Fruit fly (Drosophila melanogaster) whole organism, embryonic: ENCODE measurements around the gene smg.

Experiments
- Ada2b ChIP-seq: fragments of 200-800 bp; sonication (Bioruptor generic); IDR thresholded peaks from 2 replicates; pipeline ENCODE4 v1.3.6; 2022; ENCODE audit warnings: missing biosample characterization, missing genetic modification characterization
- BEAF-32 ChIP-seq: fragments of 200-800 bp; sonication (Bioruptor generic); optimal IDR thresholded peaks from 3 replicates; lab custom pipeline; 2017; ENCODE audit warnings: missing biosample characterization, missing genetic modification characterization, mild to moderate bottlenecking, moderate library complexity, missing genetic modification reagents
- CG11247 ChIP-seq: fragments of 200-800 bp; sonication (Bioruptor generic); IDR thresholded peaks from 2 replicates; pipeline ENCODE4 v1.3.6; 2022; ENCODE audit warnings: missing biosample characterization, missing genetic modification characterization
- CG11504 ChIP-seq: fragments of 200-800 bp; sonication (Bioruptor generic); optimal IDR thresholded peaks from 3 replicates; lab custom pipeline; 2019; ENCODE audit warnings: missing biosample characterization, mild to moderate bottlenecking, missing genetic modification characterization, moderate library complexity
- CG12155 ChIP-seq: fragments of 200-800 bp; sonication (Bioruptor generic); optimal IDR thresholded peaks from 3 replicates; lab custom pipeline; 2016; ENCODE audit warnings: missing biosample characterization, missing genetic modification characterization
- CG12391 ChIP-seq: fragments of 200-800 bp; sonication (Bioruptor generic); optimal IDR thresholded peaks from 3 replicates; lab custom pipeline; 2018; ENCODE audit warnings: missing biosample characterization, mild to moderate bottlenecking, missing genetic modification characterization, moderate library complexity
- CG13296 ChIP-seq: fragments of 200-800 bp; sonication (Bioruptor generic); optimal IDR thresholded peaks from 3 replicates; lab custom pipeline; 2018; ENCODE audit warnings: missing biosample characterization, mild to moderate bottlenecking, missing genetic modification characterization
- CG15011 ChIP-seq: fragments of 200-800 bp; sonication (Bioruptor generic); optimal IDR thresholded peaks from 3 replicates; lab custom pipeline; 2018; ENCODE audit warnings: missing biosample characterization, mild to moderate bottlenecking, missing genetic modification characterization
- CG15514 ChIP-seq: fragments of 200-800 bp; sonication (Bioruptor generic); optimal IDR thresholded peaks from 3 replicates; lab custom pipeline; 2017; ENCODE audit warnings: missing biosample characterization, missing genetic modification characterization, mild to moderate bottlenecking, moderate library complexity, missing genetic modification reagents
- CG16813 ChIP-seq: fragments of 200-800 bp; sonication (Bioruptor generic); IDR thresholded peaks from 3 replicates; pipeline ENCODE4 v1.3.6; 2022; ENCODE audit warnings: missing biosample characterization, missing genetic modification characterization; ENCODE audit not compliant: partially characterized antibody
- CG1792 ChIP-seq: fragments of 200-800 bp; sonication (Bioruptor generic); optimal IDR thresholded peaks from 2 replicates; lab custom pipeline; 2016; ENCODE audit warnings: missing biosample characterization, missing genetic modification characterization
- CG2678 ChIP-seq: fragments of 200-800 bp; sonication (Bioruptor generic); optimal IDR thresholded peaks from 3 replicates; lab custom pipeline; 2019; ENCODE audit warnings: missing biosample characterization, mild to moderate bottlenecking, missing genetic modification characterization, moderate library complexity
- CG30431 ChIP-seq: fragments of 200-800 bp; sonication (Bioruptor generic); optimal IDR thresholded peaks from 2 replicates; lab custom pipeline; 2017; ENCODE audit warnings: missing biosample characterization, missing genetic modification characterization
- CG3163 ChIP-seq: fragments of 200-800 bp; sonication (Bioruptor generic); optimal IDR thresholded peaks from 3 replicates; lab custom pipeline; 2016; ENCODE audit warnings: missing biosample characterization, missing genetic modification characterization
- CG34376 ChIP-seq: fragments of 200-800 bp; sonication (Bioruptor generic); optimal IDR thresholded peaks from 2 replicates; lab custom pipeline; 2018; ENCODE audit warnings: missing biosample characterization, mild to moderate bottlenecking, missing genetic modification characterization
- CG4282 ChIP-seq: fragments of 200-800 bp; sonication (Bioruptor generic); optimal IDR thresholded peaks from 2 replicates; lab custom pipeline; 2016; ENCODE audit warnings: missing biosample characterization, missing genetic modification characterization
- CG4360 ChIP-seq: fragments of 200-800 bp; sonication (Bioruptor generic); IDR thresholded peaks from 2 replicates; pipeline ENCODE4 v1.3.6; 2022; ENCODE audit warnings: missing biosample characterization, missing genetic modification characterization
- CG4707 ChIP-seq: fragments of 200-800 bp; sonication (Bioruptor generic); optimal IDR thresholded peaks from 2 replicates; lab custom pipeline; 2018; ENCODE audit warnings: missing biosample characterization, mild to moderate bottlenecking, missing genetic modification characterization, moderate library complexity
- CG8281 ChIP-seq: fragments of 200-800 bp; sonication (Bioruptor generic); optimal IDR thresholded peaks from 2 replicates; lab custom pipeline; 2018; ENCODE audit warnings: missing biosample characterization, mild to moderate bottlenecking, missing genetic modification characterization, moderate library complexity
- CG9609 ChIP-seq: fragments of 200-800 bp; sonication (Bioruptor generic); optimal IDR thresholded peaks from 3 replicates; lab custom pipeline; 2016; ENCODE audit warnings: missing biosample characterization, missing genetic modification characterization
- D ChIP-seq, 2 experiments: fragments of 200-800 bp in 1 of 2; fragments of >200 bp in 1 of 2; sonication (Bioruptor generic) in 1 of 2; optimal IDR thresholded peaks; 2 replicates in 1 of 2; 3 replicates in 1 of 2; lab custom pipeline; 2017; ENCODE audit warnings: mild to moderate bottlenecking in 1 of 2, missing biosample characterization in 1 of 2, missing genetic modification characterization in 1 of 2, missing genetic modification reagents in 1 of 2
- Dbx ChIP-seq: fragments of 200-800 bp; sonication (Bioruptor generic); IDR thresholded peaks from 3 replicates; pipeline ENCODE4 v1.3.6; 2022; ENCODE audit warnings: missing biosample characterization, missing genetic modification characterization
- Dek ChIP-seq: fragments of 200-800 bp; sonication (Bioruptor generic); optimal IDR thresholded peaks from 3 replicates; lab custom pipeline; 2019; ENCODE audit warnings: missing biosample characterization, mild to moderate bottlenecking, missing genetic modification characterization, moderate library complexity
- Ets97D ChIP-seq: fragments of 200-800 bp; sonication (Bioruptor generic); optimal IDR thresholded peaks from 3 replicates; lab custom pipeline; 2016; ENCODE audit warnings: missing biosample characterization, missing genetic modification characterization
- HmgD ChIP-seq: fragments of 200-800 bp; sonication (Bioruptor generic); optimal IDR thresholded peaks from 3 replicates; lab custom pipeline; 2016; ENCODE audit warnings: missing biosample characterization, missing genetic modification characterization
- Oli ChIP-seq: fragments of 200-800 bp; sonication (Bioruptor generic); optimal IDR thresholded peaks from 2 replicates; lab custom pipeline; 2018; ENCODE audit warnings: missing biosample characterization, mild to moderate bottlenecking, missing genetic modification characterization, moderate library complexity
- Pdp1 ChIP-seq, 2 experiments: fragments of 200-800 bp; sonication (Bioruptor generic); optimal IDR thresholded peaks; 3 replicates each; lab custom pipeline; 2016; ENCODE audit warnings: missing biosample characterization in 2 of 2, missing genetic modification characterization in 2 of 2, mild to moderate bottlenecking in 1 of 2, moderate library complexity in 1 of 2
- Side ChIP-seq: fragments of 200-800 bp; sonication (Bioruptor generic); optimal IDR thresholded peaks from 2 replicates; lab custom pipeline; 2016; ENCODE audit warnings: missing biosample characterization, missing genetic modification characterization
- Ssrp ChIP-seq: fragments of 200-800 bp; sonication (Bioruptor generic); optimal IDR thresholded peaks from 2 replicates; lab custom pipeline; 2018; ENCODE audit warnings: missing biosample characterization, mild to moderate bottlenecking, missing genetic modification characterization, moderate library complexity
- az2 ChIP-seq: fragments of 200-800 bp; sonication (Bioruptor generic); optimal IDR thresholded peaks from 3 replicates; lab custom pipeline; 2016; ENCODE audit warnings: missing biosample characterization, missing genetic modification characterization
- danr ChIP-seq: fragments of 200-800 bp; sonication (Bioruptor generic); IDR thresholded peaks from 2 replicates; pipeline ENCODE4 v1.3.6; 2022; ENCODE audit warnings: missing biosample characterization, missing genetic modification characterization
- dmrt99B ChIP-seq: fragments of 200-800 bp; sonication (Bioruptor generic); optimal IDR thresholded peaks from 2 replicates; lab custom pipeline; 2018; ENCODE audit warnings: missing biosample characterization, mild to moderate bottlenecking, missing genetic modification characterization, moderate library complexity
- exex ChIP-seq: fragments of 200-800 bp; sonication (Bioruptor generic); optimal IDR thresholded peaks from 4 replicates; lab custom pipeline; 2018; ENCODE audit warnings: missing biosample characterization, mild to moderate bottlenecking, missing genetic modification characterization, moderate library complexity
- fu2 ChIP-seq: fragments of 200-800 bp; sonication (Bioruptor generic); optimal IDR thresholded peaks from 2 replicates; lab custom pipeline; 2016; ENCODE audit warnings: missing biosample characterization, missing genetic modification characterization
- hkb ChIP-seq, 2 experiments: fragments of 200-800 bp in 1 of 2; fragments of >200 bp in 1 of 2; sonication (Bioruptor generic) in 1 of 2; IDR thresholded peaks in 1 of 2; optimal IDR thresholded peaks in 1 of 2; 2 replicates each; pipeline versions ENCODE4 v1.3.6 to Lab custom; 2017 to 2022; ENCODE audit warnings: missing biosample characterization in 1 of 2, missing genetic modification characterization in 1 of 2
- jumu ChIP-seq: fragments of 200-800 bp; sonication (Bioruptor generic); optimal IDR thresholded peaks from 3 replicates; lab custom pipeline; 2016; ENCODE audit warnings: missing biosample characterization, missing genetic modification characterization
- klu ChIP-seq: fragments of 200-800 bp; sonication (Bioruptor generic); IDR thresholded peaks from 2 replicates; pipeline ENCODE4 v1.3.6; 2022; ENCODE audit warnings: missing biosample characterization, missing genetic modification characterization
- org-1 ChIP-seq: fragments of 200-800 bp; sonication (Bioruptor generic); optimal IDR thresholded peaks from 2 replicates; lab custom pipeline; 2017; ENCODE audit warnings: missing biosample characterization, missing genetic modification characterization
- p53 ChIP-seq: fragments of 200-800 bp; sonication (Bioruptor generic); optimal IDR thresholded peaks from 2 replicates; lab custom pipeline; 2016; ENCODE audit warnings: missing biosample characterization, missing genetic modification characterization
- run ChIP-seq: fragments of 200-800 bp; sonication (Bioruptor generic); optimal IDR thresholded peaks from 3 replicates; lab custom pipeline; 2018; ENCODE audit warnings: missing biosample characterization, mild to moderate bottlenecking, missing genetic modification characterization
- seq ChIP-seq: fragments of 200-800 bp; sonication (Bioruptor generic); IDR thresholded peaks from 2 replicates; pipeline ENCODE4 v1.3.6; 2022; ENCODE audit warnings: missing biosample characterization, missing genetic modification characterization
- sisA ChIP-seq: fragments of 200-800 bp; sonication (Bioruptor generic); IDR thresholded peaks from 2 replicates; pipeline ENCODE4 v1.3.6; 2022; ENCODE audit warnings: missing biosample characterization, missing genetic modification characterization
- slou ChIP-seq: fragments of 200-800 bp; sonication (Bioruptor generic); optimal IDR thresholded peaks from 3 replicates; lab custom pipeline; 2016; ENCODE audit warnings: missing biosample characterization, missing genetic modification characterization
- ssp ChIP-seq: fragments of 200-800 bp; sonication (Bioruptor generic); IDR thresholded peaks from 2 replicates; pipeline ENCODE4 v1.3.6; 2022; ENCODE audit warnings: missing biosample characterization, missing genetic modification characterization
- tin ChIP-seq: fragments of 200-800 bp; sonication (Bioruptor generic); optimal IDR thresholded peaks from 3 replicates; lab custom pipeline; 2016; ENCODE audit warnings: missing biosample characterization, missing genetic modification characterization
- trh ChIP-seq: fragments of 200-800 bp; sonication (Bioruptor generic); optimal IDR thresholded peaks from 2 replicates; lab custom pipeline; 2016; ENCODE audit warnings: missing biosample characterization, missing genetic modification characterization
- ttk ChIP-seq: fragments of 200-800 bp; sonication (Bioruptor generic); IDR thresholded peaks from 2 replicates; pipeline ENCODE4 v2.1.2; 2022; ENCODE audit warnings: missing biosample characterization, missing genetic modification characterization
- zen ChIP-seq: fragments of 200-800 bp; sonication (Bioruptor generic); optimal IDR thresholded peaks from 3 replicates; lab custom pipeline; 2018; ENCODE audit warnings: missing biosample characterization, mild to moderate bottlenecking, missing genetic modification characterization, moderate library complexity

smg gene

DNA sequence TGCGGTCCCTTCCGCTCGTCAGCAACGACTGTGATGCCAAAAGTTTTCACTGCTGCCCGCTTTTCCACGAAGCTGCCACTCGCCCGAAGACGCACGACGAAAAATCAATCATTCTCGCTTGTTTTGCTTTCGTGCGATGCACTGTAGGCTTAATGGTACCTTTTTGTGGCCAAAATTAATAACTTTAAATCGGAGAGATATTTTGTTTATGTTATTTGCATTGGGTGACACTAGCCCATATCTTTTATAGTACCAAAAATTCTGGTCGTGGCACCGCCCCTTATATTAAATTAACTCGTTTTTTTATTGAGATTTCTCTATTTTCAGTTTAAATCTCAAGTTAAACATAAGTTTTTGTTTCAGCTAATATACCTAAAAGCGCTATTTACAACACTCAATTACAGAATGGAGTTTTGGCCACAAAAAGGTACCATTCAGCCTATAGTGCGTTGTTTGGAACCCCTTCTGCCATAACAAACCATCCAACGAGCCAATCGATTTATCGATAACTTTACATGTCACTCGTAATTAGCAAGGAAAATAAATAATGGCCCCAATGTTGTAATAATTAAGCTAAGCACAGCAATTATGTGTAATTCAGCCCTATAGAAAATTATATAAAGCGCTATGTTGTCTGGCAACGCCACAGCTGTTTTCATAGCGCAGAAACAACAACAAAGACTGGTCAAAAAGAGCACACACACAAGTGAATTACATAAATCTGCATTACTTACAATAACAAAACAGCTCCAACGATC, 44.4 kb downstream of the smg start (continued):
- TF ChIP-seq CG4360 (0 out of 2 replicates have a peak, but pooled peaks have one; percentile 4), dmrt99B (tag; lab: Kevin White, UChicago) (peak; percentile 79), ssp (GFP tag; lab: Robert Waterston, UW) (no peak), CG34376 (GFP tag; lab: Kevin White, UChicago) (peak; percentile 78), az2 (GFP tag; lab: Kevin White, UChicago) (peak; percentile 37), org-1 (GFP tag; lab: Kevin White, UChicago) (peak; percentile 76), sisA (GFP tag; lab: Robert Waterston, UW) (no peak), seq (GFP tag; lab: Robert Waterston, UW) (no peak), klu (GFP tag; lab: Robert Waterston, UW) (no peak), ttk (no peak), CG15011 (GFP tag; lab: Kevin White, UChicago) (peak; percentile 57), jumu (GFP tag; lab: Kevin White, UChicago) (peak; percentile 45), slou (GFP tag; lab: Kevin White, UChicago) (no peak), CG12155 (peak; percentile 87), CG3163 (GFP tag; lab: Kevin White, UChicago) (no peak), Ada2b (GFP tag; lab: Robert Waterston, UW) (0 out of 2 replicates have a peak, but pooled peaks have one; percentile 26), fu2 (GFP tag; lab: Kevin White, UChicago) (no peak), hkb (optimal IDR thresholded peaks at IDR 0.05; lab: Kevin White, UChicago) (no peak), hkb (GFP tag; IDR thresholded peaks at IDR 0.05; lab: Robert Waterston, UW) (no peak), zen (tag; lab: Kevin White, UChicago) (no peak), CG12391 (tag; lab: Kevin White, UChicago) (peak; percentile 70), Pdp1 (GFP tag; optimal IDR thresholded peaks at IDR 0.05; lab: Kevin White, UChicago) (peak; percentile 57 to 99), Ssrp (tag; lab: Kevin White, UChicago) (peak; percentile 60), CG15514 (GFP tag; lab: Kevin White, UChicago) (peak; percentile 57), CG9609 (GFP tag; lab: Kevin White, UChicago) (peak; percentile 51), Oli (tag; lab: Kevin White, UChicago) (peak; percentile 74), CG1792 (no peak), BEAF-32 (peak; percentile 34), Dek (tag; lab: Kevin White, UChicago) (peak; percentile 74), CG30431 (GFP tag; lab: Kevin White, UChicago) (peak; percentile 9), HmgD (GFP tag; lab: Kevin White, UChicago) (no peak), D (optimal IDR thresholded peaks at IDR 0.05; lab: Kevin White, UChicago) (no peak), D (GFP tag; optimal IDR thresholded peaks at IDR 0.05; lab: Kevin White, UChicago) (peak; percentile 51), tin (GFP tag; lab: Kevin White, UChicago) (no peak), danr (no peak), Side (GFP tag; lab: Kevin White, UChicago) (peak; percentile 16), Dbx (GFP tag; lab: Robert Waterston, UW) (no peak), Ets97D (GFP tag; lab: Kevin White, UChicago) (no peak), CG2678 (tag; lab: Kevin White, UChicago) (peak; percentile 84), exex (tag; lab: Kevin White, UChicago) (peak; percentile 42), CG16813 (GFP tag; lab: Robert Waterston, UW) (peak; percentile 40; the same call in 2 of the 3 replicates), trh (GFP tag; lab: Kevin White, UChicago) (no peak), run (tag; lab: Kevin White, UChicago) (peak; percentile 42), p53 (GFP tag; lab: Kevin White, UChicago) (no peak), CG13296 (GFP tag; lab: Kevin White, UChicago) (peak; percentile 82), CG4707 (GFP tag; lab: Kevin White, UChicago) (peak; percentile 96), CG11247 (GFP tag; lab: Robert Waterston, UW) (no peak), CG4282 (GFP tag; lab: Kevin White, UChicago) (no peak), CG11504 (tag; lab: Kevin White, UChicago) (peak; percentile 80), CG8281 (tag; lab: Kevin White, UChicago) (peak; percentile 42)
